Worm (Caenorhabditis elegans): Measurements from ENCODE around the gene F54F12.2.

DNA sequence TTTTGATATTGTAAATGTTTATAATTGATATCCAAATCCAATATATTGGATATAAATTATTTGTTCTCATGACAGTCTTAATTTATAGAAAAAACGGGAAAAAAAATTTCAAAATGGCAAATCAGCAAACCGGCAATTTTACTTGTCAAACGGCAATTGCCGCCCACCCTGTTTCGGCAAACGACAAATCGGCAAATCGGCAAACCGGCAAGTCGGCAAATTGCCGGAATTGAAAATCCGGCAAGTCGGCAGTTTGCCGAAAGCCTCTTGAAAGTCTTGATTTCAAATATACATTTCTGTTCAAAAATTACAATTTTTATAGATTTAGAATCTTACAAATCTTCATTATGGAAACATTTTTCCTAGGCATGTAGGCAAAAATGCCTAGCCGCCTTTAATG, 11.9 kb upstream of the F54F12.2 start:
- no peak for TF ChIP-seq ZK546.5 (tag; optimal IDR thresholded peaks at IDR 0.05)
- TF ChIP-seq lin-39 (tag; optimal IDR thresholded peaks at IDR 0.05) = no peak
- TF ChIP-seq daf-12 (tag; optimal IDR thresholded peaks at IDR 0.05) = no peak
- TF ChIP-seq nhr-23 (tag; optimal IDR thresholded peaks at IDR 0.05) = no peak
- TF ChIP-seq nhr-28 (tag; optimal IDR thresholded peaks at IDR 0.05) = no peak
- no peak for TF ChIP-seq nhr-76 (tag; optimal IDR thresholded peaks at IDR 0.05)

Measured in whole organism, L3 larva.